Fruit fly (Drosophila melanogaster) Kc167 (cell line): ENCODE data around the gene CG31955.

Experiments
- h ChIP-seq: fragments of >200 bp; optimal IDR thresholded peaks from 3 replicates; lab custom pipeline; 2018; ENCODE audit warnings: missing external identifiers
- psq ChIP-seq: fragments of >200 bp; optimal IDR thresholded peaks from 2 replicates; lab custom pipeline; 2017; ENCODE audit warnings: missing external identifiers
- ttk ChIP-seq: sonication (Bioruptor generic); optimal IDR thresholded peaks from 2 replicates; lab custom pipeline; 2017; ENCODE audit warnings: missing external identifiers

- TF ChIP-seq ttk (no peak), psq (lab: Kevin White, UChicago) (no peak), h (no peak)
Measured at dm6 chr2L:3669034-3669433, 43.9 kb downstream of the CG31955 start, which contains the start of gene Sfp24Bd.
